Worm (Caenorhabditis elegans): Measurements from ENCODE around the gene srw-137.

srw-137 gene

ce11 chrV:2942247-2942646, 1.5 kb downstream of the srw-137 start:
- TF ChIP-seq ceh-83 (GFP tag; optimal IDR thresholded peaks at IDR 0.05) (no peak), drap-1 (GFP tag; optimal IDR thresholded peaks at IDR 0.05) (no peak), nhr-28 (tag; optimal IDR thresholded peaks at IDR 0.05) (no peak), mls-2 (tag; optimal IDR thresholded peaks at IDR 0.05) (no peak), snpc-4 (tag; optimal IDR thresholded peaks at IDR 0.05) (no peak), ztf-11 (tag; optimal IDR thresholded peaks at IDR 0.05) (no peak), lin-13 (tag; optimal IDR thresholded peaks at IDR 0.05) (no peak), mab-5 (tag; optimal IDR thresholded peaks at IDR 0.05) (no peak), ham-2 (GFP tag; optimal IDR thresholded peaks at IDR 0.05) (no peak), tbx-8 (GFP tag; optimal IDR thresholded peaks at IDR 0.05) (no peak), ces-1 (GFP tag; optimal IDR thresholded peaks at IDR 0.05) (no peak), mep-1 (tag; optimal IDR thresholded peaks at IDR 0.05) (no peak)

DNA sequence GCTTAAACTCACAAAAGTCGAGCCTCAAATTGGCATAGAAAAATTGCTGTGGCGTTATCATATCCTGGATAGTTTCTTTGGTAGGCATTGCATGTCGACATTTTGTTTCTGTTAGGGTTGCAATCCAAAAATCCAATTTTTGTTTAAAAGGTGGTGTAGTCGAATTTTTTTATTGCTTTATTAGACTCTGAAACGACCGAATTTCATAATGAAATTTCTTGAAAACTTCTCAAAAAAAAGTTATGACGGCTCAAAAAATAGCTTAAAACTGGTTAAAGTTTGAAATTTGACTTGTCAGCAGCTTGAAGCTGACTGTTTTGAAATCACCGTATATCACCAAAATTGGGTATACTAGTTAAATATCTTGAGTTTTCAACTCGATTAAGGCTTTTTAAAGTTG, 2.4 kb downstream of the srw-137 start, which contains the start of gene srw-143:
srw-143 (minus strand) TSS at position 101 of the 400 bp plus-strand sequence.
- TF ChIP-seq mab-5 (tag; optimal IDR thresholded peaks at IDR 0.05) (no peak), hlh-1 (tag; optimal IDR thresholded peaks at IDR 0.05) (no peak), ham-2 (GFP tag; optimal IDR thresholded peaks at IDR 0.05) (no peak), nhr-76 (tag; optimal IDR thresholded peaks at IDR 0.05) (no peak), blmp-1 (tag; optimal IDR thresholded peaks at IDR 0.05) (no peak), pha-4 (tag; optimal IDR thresholded peaks at IDR 0.05) (no peak), ceh-83 (GFP tag; optimal IDR thresholded peaks at IDR 0.05) (no peak), ceh-39 (tag; optimal IDR thresholded peaks at IDR 0.05) (no peak), cnd-1 (tag; optimal IDR thresholded peaks at IDR 0.05) (no peak), zip-8 (tag; optimal IDR thresholded peaks at IDR 0.05) (no peak), ces-1 (GFP tag; optimal IDR thresholded peaks at IDR 0.05) (no peak), sem-2 (GFP tag; optimal IDR thresholded peaks at IDR 0.05) (no peak), ztf-11 (tag; optimal IDR thresholded peaks at IDR 0.05) (no peak), sptf-1 (tag; optimal IDR thresholded peaks at IDR 0.05) (no peak), nhr-237 (tag; optimal IDR thresholded peaks at IDR 0.05) (no peak), drap-1 (GFP tag; optimal IDR thresholded peaks at IDR 0.05) (no peak), elt-3 (tag; optimal IDR thresholded peaks at IDR 0.05) (no peak)

DNA sequence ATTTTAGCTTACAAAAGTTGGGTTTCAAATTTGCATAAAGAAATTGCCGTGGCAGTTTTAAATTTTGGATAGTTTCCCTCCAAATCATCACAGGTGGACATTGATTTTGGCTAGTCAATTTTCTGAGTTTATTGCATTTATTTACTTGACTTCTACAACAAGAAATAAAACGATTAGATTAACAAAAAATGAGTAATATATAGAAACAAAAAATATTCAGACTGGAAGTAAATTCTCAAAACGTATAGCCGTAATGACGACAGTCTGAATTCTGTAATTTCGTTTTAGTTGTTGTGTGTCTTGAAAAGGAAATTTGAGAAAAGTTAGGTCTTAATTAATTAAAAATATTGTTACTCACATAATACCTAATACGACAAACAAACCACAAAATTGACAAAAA, 5.3 kb downstream of the srw-137 start, which contains the start of gene srw-141:
srw-141 (minus strand) TSS at position 101 of the 400 bp plus-strand sequence.
- TF ChIP-seq blmp-1 (tag; optimal IDR thresholded peaks at IDR 0.05) (no peak), unc-39 (tag; optimal IDR thresholded peaks at IDR 0.05) (no peak), nhr-76 (tag; optimal IDR thresholded peaks at IDR 0.05) (no peak), unc-62 (GFP tag; optimal IDR thresholded peaks at IDR 0.05) (no peak), bed-3 (GFP tag; optimal IDR thresholded peaks at IDR 0.05) (no peak), mab-5 (tag; optimal IDR thresholded peaks at IDR 0.05) (no peak)

DNA sequence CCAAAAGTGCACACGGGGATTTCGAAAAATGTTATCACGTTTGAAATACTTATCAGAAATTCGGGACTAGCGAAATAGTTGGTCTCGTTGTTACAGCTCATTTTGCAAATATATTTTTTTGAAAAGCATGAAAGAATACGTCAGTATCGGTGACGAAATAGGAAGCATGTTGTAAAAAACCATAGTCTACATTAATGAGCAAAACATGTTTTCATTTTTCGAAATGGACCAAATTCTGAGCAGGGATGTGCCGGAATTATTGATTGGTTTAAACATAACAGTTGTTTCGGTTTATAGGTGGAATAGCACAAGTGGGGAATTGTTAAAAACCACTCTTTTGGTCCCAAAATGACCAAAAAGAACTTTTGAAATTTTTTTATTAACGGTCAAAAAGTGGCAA, 9.7 kb downstream of the srw-137 start, which contains the start of gene srh-247:
srh-247 (minus strand) TSS at position 101 of the 400 bp plus-strand sequence.
- TF ChIP-seq bed-3 (GFP tag; optimal IDR thresholded peaks at IDR 0.05) (no peak), unc-120 (tag; optimal IDR thresholded peaks at IDR 0.05; ENCODE audit: poor library complexity, severe bottlenecking) (no peak), unc-39 (tag; optimal IDR thresholded peaks at IDR 0.05) (no peak), lin-32 (GFP tag; optimal IDR thresholded peaks at IDR 0.05) (no peak), snpc-4 (tag; optimal IDR thresholded peaks at IDR 0.05) (no peak), mls-2 (tag; optimal IDR thresholded peaks at IDR 0.05) (no peak), flh-1 (GFP tag; optimal IDR thresholded peaks at IDR 0.05) (no peak), ceh-83 (GFP tag; optimal IDR thresholded peaks at IDR 0.05) (no peak), nhr-76 (tag; optimal IDR thresholded peaks at IDR 0.05) (no peak), sem-2 (GFP tag; optimal IDR thresholded peaks at IDR 0.05) (no peak), tbx-8 (GFP tag; optimal IDR thresholded peaks at IDR 0.05) (no peak), lsy-2 (tag; optimal IDR thresholded peaks at IDR 0.05) (no peak), ceh-43 (GFP tag; optimal IDR thresholded peaks at IDR 0.05) (no peak), hlh-1 (tag; optimal IDR thresholded peaks at IDR 0.05) (no peak), ham-2 (GFP tag; optimal IDR thresholded peaks at IDR 0.05) (no peak), zip-8 (tag; optimal IDR thresholded peaks at IDR 0.05) (no peak), ztf-11 (tag; optimal IDR thresholded peaks at IDR 0.05) (no peak)

ce11 chrV:2931252-2931651, 12.5 kb downstream of the srw-137 start, which contains the start of gene C31B8.1:
TSS of gene C31B8.1 (plus strand) at chrV:2931552.
- TF ChIP-seq hlh-1 (tag; optimal IDR thresholded peaks at IDR 0.05) (no peak), nhr-76 (tag; optimal IDR thresholded peaks at IDR 0.05) (no peak), mls-2 (tag; optimal IDR thresholded peaks at IDR 0.05) (no peak), ham-2 (GFP tag; optimal IDR thresholded peaks at IDR 0.05) (no peak), elt-1 (tag; optimal IDR thresholded peaks at IDR 0.05; ENCODE audit: borderline replicate concordance, insufficient read depth) (no peak), flh-1 (GFP tag; optimal IDR thresholded peaks at IDR 0.05) (no peak), blmp-1 (tag; optimal IDR thresholded peaks at IDR 0.05) (no peak), M03D4.4 (tag; optimal IDR thresholded peaks at IDR 0.05) (no peak)
